Worm (Caenorhabditis elegans) whole organism, late embryonic: ENCODE results near the gene slc-36.5.

Experiments used
- K02D7.2 ChIP-seq: sonication (generic microtip); optimal IDR thresholded peaks from 2 replicates; lab custom pipeline; 2017; ENCODE audit warnings: mild to moderate bottlenecking, missing genetic modification characterization, missing compliant biosample characterization
- che-1 ChIP-seq: sonication (generic microtip); optimal IDR thresholded peaks from 2 replicates; lab custom pipeline; 2016; ENCODE audit warnings: mild to moderate bottlenecking, missing genetic modification characterization, missing compliant biosample characterization
- sox-4 ChIP-seq: sonication (generic microtip); optimal IDR thresholded peaks from 2 replicates; lab custom pipeline; 2017; ENCODE audit warnings: mild to moderate bottlenecking, missing genetic modification characterization, inconsistent platforms, missing compliant biosample characterization

- TF ChIP-seq che-1 (tag; lab: Kevin White, UChicago), result no peak
- no peak for TF ChIP-seq K02D7.2 (tag; lab: Kevin White, UChicago)
- no peak for TF ChIP-seq sox-4 (tag; lab: Kevin White, UChicago)
Observed at ce11 chrII:6893589-6894245, 16.9 kb upstream of the slc-36.5 start, which contains the start of gene adal-1.
